Fruit fly (Drosophila melanogaster): ENCODE results near the gene CCT2.

CCT2 gene

dm6 chrX:9106212-9106774, 17.0 kb downstream of the CCT2 start, which contains the start of gene Bx42 (continued):
- TF ChIP-seq Sox102F (GFP tag; optimal IDR thresholded peaks at IDR 0.05) (no peak), CG11093 (GFP tag; IDR thresholded peaks at IDR 0.05) (no peak), gcm (GFP tag; optimal IDR thresholded peaks at IDR 0.05) (no peak), Hmx (GFP tag; optimal IDR thresholded peaks at IDR 0.05) (no peak), Gug (GFP tag; IDR thresholded peaks at IDR 0.05) (no peak), Mad (GFP tag; optimal IDR thresholded peaks at IDR 0.05) (no peak), Hey (tag; optimal IDR thresholded peaks at IDR 0.05) (no peak), CG8765 (GFP tag; IDR thresholded peaks at IDR 0.05) (no peak), Dfd (GFP tag; optimal IDR thresholded peaks at IDR 0.05) (no peak), NC2β (GFP tag; optimal IDR thresholded peaks at IDR 0.05) (no peak), vfl (GFP tag; optimal IDR thresholded peaks at IDR 0.05) (no peak), CG12071 (GFP tag; optimal IDR thresholded peaks at IDR 0.05) (no peak), kay (GFP tag; optimal IDR thresholded peaks at IDR 0.05) (no peak), CG12659 (GFP tag; optimal IDR thresholded peaks at IDR 0.05) (no peak), ci (GFP tag; IDR thresholded peaks at IDR 0.05) (no peak), CG9727 (GFP tag; optimal IDR thresholded peaks at IDR 0.05) (no peak), Bgb (GFP tag; IDR thresholded peaks at IDR 0.05; ENCODE audit: partially characterized antibody) (no peak), Dek (tag; optimal IDR thresholded peaks at IDR 0.05) (no peak), dan (GFP tag; IDR thresholded peaks at IDR 0.05) (no peak), psq (GFP tag; optimal IDR thresholded peaks at IDR 0.05) (no peak), Nf-YA (GFP tag; IDR thresholded peaks at IDR 0.05) (no peak), CG13624 (GFP tag; optimal IDR thresholded peaks at IDR 0.05) (peak; percentile 44), Neu2 (GFP tag; optimal IDR thresholded peaks at IDR 0.05; ENCODE audit: borderline replicate concordance) (no peak), CG15011 (GFP tag; optimal IDR thresholded peaks at IDR 0.05) (no peak), mld (GFP tag; IDR thresholded peaks at IDR 0.05; ENCODE audit: partially characterized antibody) (no peak), ham (GFP tag; IDR thresholded peaks at IDR 0.05) (no peak), Blimp-1 (GFP tag; optimal IDR thresholded peaks at IDR 0.05) (no peak), D (optimal IDR thresholded peaks at IDR 0.05) (no peak), D (GFP tag; optimal IDR thresholded peaks at IDR 0.05) (no peak), nmo (GFP tag; optimal IDR thresholded peaks at IDR 0.05) (peak; percentile 21), CG31388 (GFP tag; optimal IDR thresholded peaks at IDR 0.05) (no peak), sob (GFP tag; IDR thresholded peaks at IDR 0.05) (no peak), z (GFP tag; IDR thresholded peaks at IDR 0.05) (no peak), ara (GFP tag; IDR thresholded peaks at IDR 0.05) (no peak), PHDP (tag; optimal IDR thresholded peaks at IDR 0.05) (no peak), ap (GFP tag; IDR thresholded peaks at IDR 0.05) (no peak), CG18011 (GFP tag; optimal IDR thresholded peaks at IDR 0.05) (no peak), Bdp1 (GFP tag; optimal IDR thresholded peaks at IDR 0.05) (no peak), ind (GFP tag; optimal IDR thresholded peaks at IDR 0.05) (no peak), CG4404 (GFP tag; IDR thresholded peaks at IDR 0.05) (no peak), bowl (GFP tag; IDR thresholded peaks at IDR 0.05) (no peak), H15 (GFP tag; IDR thresholded peaks at IDR 0.05) (no peak), CG30403 (GFP tag; optimal IDR thresholded peaks at IDR 0.05) (peak; percentile 48), CG4707 (GFP tag; optimal IDR thresholded peaks at IDR 0.05) (no peak), NfI (GFP tag; optimal IDR thresholded peaks at IDR 0.05) (no peak), NK7.1 (GFP tag; optimal IDR thresholded peaks at IDR 0.05) (no peak), trem (tag; optimal IDR thresholded peaks at IDR 0.05) (no peak), Dip3 (GFP tag; optimal IDR thresholded peaks at IDR 0.05) (no peak), luna (GFP tag; optimal IDR thresholded peaks at IDR 0.05) (no peak), hkb (optimal IDR thresholded peaks at IDR 0.05) (no peak), hkb (GFP tag; IDR thresholded peaks at IDR 0.05) (no peak), B-H1 (GFP tag; IDR thresholded peaks at IDR 0.05) (no peak), Rx (GFP tag; IDR thresholded peaks at IDR 0.05) (no peak)
